Fruit fly (Drosophila melanogaster): Measurements from ENCODE around the gene CG5254.

- TF ChIP-seq Pif1B (GFP tag; optimal IDR thresholded peaks at IDR 0.05) (no peak), CG17806 (tag; optimal IDR thresholded peaks at IDR 0.05) (no peak), CG13204 (GFP tag; optimal IDR thresholded peaks at IDR 0.05) (no peak), rn (GFP tag; IDR thresholded peaks at IDR 0.05) (no peak), CG10348 (GFP tag; IDR thresholded peaks at IDR 0.05) (no peak), gl (tag; optimal IDR thresholded peaks at IDR 0.05) (no peak), CG4496 (GFP tag; IDR thresholded peaks at IDR 0.05) (no peak), CG15710 (tag; optimal IDR thresholded peaks at IDR 0.05) (no peak), Ets98B (GFP tag; IDR thresholded peaks at IDR 0.05) (no peak), CG32121 (GFP tag; IDR thresholded peaks at IDR 0.05) (no peak), CG14655 (GFP tag; optimal IDR thresholded peaks at IDR 0.05) (no peak), CG9948 (tag; optimal IDR thresholded peaks at IDR 0.05) (no peak), CG8159 (tag; optimal IDR thresholded peaks at IDR 0.05) (no peak), CG34367 (tag; optimal IDR thresholded peaks at IDR 0.05) (no peak)
Observed at dm6 chrX:762047-762446, 11.9 kb downstream of the CG5254 start.
